Fruit fly (Drosophila melanogaster) whole organism, embryonic: ENCODE results near the gene odd.
A peak's percentile ranks its signal among the peaks of the same experiment; 100 is the strongest.

Experiments used
- ATbp ChIP-seq: fragments of 200-800 bp; sonication (Bioruptor generic); optimal IDR thresholded peaks from 2 replicates; lab custom pipeline; 2017; ENCODE audit warnings: missing biosample characterization, mild to moderate bottlenecking, missing genetic modification characterization, missing genetic modification reagents
- Awh ChIP-seq: fragments of 200-800 bp; sonication (Bioruptor generic); IDR thresholded peaks from 2 replicates; pipeline ENCODE4, ENCODE4 v1.3.6; 2022; ENCODE audit warnings: missing biosample characterization, missing genetic modification characterization
- Blimp-1 ChIP-seq: fragments of 200-800 bp; sonication (Bioruptor generic); optimal IDR thresholded peaks from 3 replicates; lab custom pipeline; 2018; ENCODE audit warnings: missing biosample characterization, missing genetic modification characterization, mild to moderate bottlenecking, moderate library complexity, missing genetic modification reagents
- CG10543 ChIP-seq: fragments of 200-800 bp; sonication (Bioruptor generic); optimal IDR thresholded peaks from 3 replicates; lab custom pipeline; 2017; ENCODE audit warnings: missing biosample characterization, mild to moderate bottlenecking, missing genetic modification characterization, moderate library complexity
- CG12942 ChIP-seq: fragments of 200-800 bp; sonication (Bioruptor generic); optimal IDR thresholded peaks from 3 replicates; lab custom pipeline; 2016; ENCODE audit warnings: missing biosample characterization, missing genetic modification characterization
- CG1529 ChIP-seq: fragments of 200-800 bp; sonication (Bioruptor generic); optimal IDR thresholded peaks from 3 replicates; lab custom pipeline; 2018; ENCODE audit warnings: missing biosample characterization, missing genetic modification characterization
- CG15696 ChIP-seq: fragments of 200-800 bp; sonication (Bioruptor generic); optimal IDR thresholded peaks from 2 replicates; lab custom pipeline; 2019; ENCODE audit warnings: missing biosample characterization, mild to moderate bottlenecking, missing genetic modification characterization, moderate library complexity
- CG18599 ChIP-seq: fragments of 200-800 bp; sonication (Bioruptor generic); optimal IDR thresholded peaks from 3 replicates; lab custom pipeline; 2017; ENCODE audit warnings: missing biosample characterization, missing genetic modification characterization, mild to moderate bottlenecking, moderate library complexity, missing genetic modification reagents
- CG18619 ChIP-seq: fragments of 200-800 bp; sonication (Bioruptor generic); optimal IDR thresholded peaks from 3 replicates; lab custom pipeline; 2017; ENCODE audit warnings: missing biosample characterization, mild to moderate bottlenecking, missing genetic modification characterization
- CG31224 ChIP-seq: fragments of 200-800 bp; sonication (Bioruptor generic); IDR thresholded peaks from 2 replicates; pipeline ENCODE4 v1.3.6; 2022; ENCODE audit warnings: missing biosample characterization, missing genetic modification characterization
- CG4360 ChIP-seq: fragments of 200-800 bp; sonication (Bioruptor generic); IDR thresholded peaks from 2 replicates; pipeline ENCODE4 v1.3.6; 2022; ENCODE audit warnings: missing biosample characterization, missing genetic modification characterization
- CG7963 ChIP-seq: fragments of 200-800 bp; sonication (Bioruptor generic); IDR thresholded peaks from 3 replicates; pipeline ENCODE4 v1.3.6; 2022; ENCODE audit warnings: missing biosample characterization, missing genetic modification characterization; ENCODE audit not compliant: partially characterized antibody
- CG8089 ChIP-seq: fragments of 200-800 bp; sonication (Bioruptor generic); optimal IDR thresholded peaks from 3 replicates; lab custom pipeline; 2016; ENCODE audit warnings: missing biosample characterization, missing genetic modification characterization
- CG8281 ChIP-seq: fragments of 200-800 bp; sonication (Bioruptor generic); optimal IDR thresholded peaks from 2 replicates; lab custom pipeline; 2018; ENCODE audit warnings: missing biosample characterization, mild to moderate bottlenecking, missing genetic modification characterization, moderate library complexity
- CG9437 ChIP-seq: fragments of 200-800 bp; sonication (Bioruptor generic); optimal IDR thresholded peaks from 2 replicates; lab custom pipeline; 2018; ENCODE audit warnings: missing biosample characterization, mild to moderate bottlenecking, missing genetic modification characterization
- CG9876 ChIP-seq: fragments of 200-800 bp; sonication (Bioruptor generic); optimal IDR thresholded peaks from 2 replicates; lab custom pipeline; 2016; ENCODE audit warnings: missing biosample characterization, missing genetic modification characterization
- Dip3 ChIP-seq: fragments of 200-800 bp; sonication (Bioruptor generic); optimal IDR thresholded peaks from 3 replicates; lab custom pipeline; 2016; ENCODE audit warnings: missing biosample characterization, missing genetic modification characterization
- Ets65A ChIP-seq: fragments of 200-800 bp; sonication (Bioruptor generic); peaks from one replicate; lab custom pipeline; 2016; ENCODE audit warnings: missing biosample characterization, missing genetic modification characterization
- Ets97D ChIP-seq: fragments of 200-800 bp; sonication (Bioruptor generic); optimal IDR thresholded peaks from 3 replicates; lab custom pipeline; 2016; ENCODE audit warnings: missing biosample characterization, missing genetic modification characterization
- Hand ChIP-seq: fragments of 200-800 bp; sonication (Bioruptor generic); optimal IDR thresholded peaks from 2 replicates; lab custom pipeline; 2017; ENCODE audit warnings: mild to moderate bottlenecking, missing biosample characterization, missing genetic modification reagents, missing genetic modification characterization
- Hsf ChIP-seq: fragments of 200-800 bp; sonication (Bioruptor generic); optimal IDR thresholded peaks from 3 replicates; lab custom pipeline; 2016; ENCODE audit warnings: missing biosample characterization, missing genetic modification characterization
- Mad ChIP-seq: fragments of 200-800 bp; sonication (Bioruptor generic); optimal IDR thresholded peaks from 2 replicates; lab custom pipeline; 2016; ENCODE audit warnings: missing biosample characterization, missing genetic modification characterization
- Nf-YB ChIP-seq: fragments of 200-800 bp; sonication (Bioruptor generic); optimal IDR thresholded peaks from 3 replicates; lab custom pipeline; 2019; ENCODE audit warnings: missing biosample characterization, mild to moderate bottlenecking, missing genetic modification characterization, moderate library complexity
- Ravus ChIP-seq: fragments of 200-800 bp; sonication (Bioruptor generic); IDR thresholded peaks from 2 replicates; pipeline ENCODE4 v1.3.6; 2022; ENCODE audit warnings: missing biosample characterization, missing genetic modification characterization
- Stat92E ChIP-seq, 3 experiments: fragments of >200 bp in 2 of 3; fragments of 200-800 bp in 1 of 3; sonication (Bioruptor generic) in 1 of 3; optimal IDR thresholded peaks; 2 replicates each; lab custom pipeline; 2017 to 2019; ENCODE audit warnings: missing biosample characterization in 3 of 3, missing genetic modification characterization in 3 of 3, mild to moderate bottlenecking in 1 of 3, moderate library complexity in 1 of 3
- ara ChIP-seq: fragments of 200-800 bp; sonication (Bioruptor generic); IDR thresholded peaks from 2 replicates; pipeline ENCODE4 v1.3.6; 2022; ENCODE audit warnings: missing biosample characterization, missing genetic modification characterization
- ash1 ChIP-seq: fragments of 200-800 bp; sonication (Bioruptor generic); optimal IDR thresholded peaks from 2 replicates; lab custom pipeline; 2018; ENCODE audit warnings: missing biosample characterization, mild to moderate bottlenecking, missing genetic modification characterization
- cato ChIP-seq: fragments of 200-800 bp; sonication (Bioruptor generic); optimal IDR thresholded peaks from 2 replicates; lab custom pipeline; 2016; ENCODE audit warnings: missing biosample characterization, missing genetic modification characterization, borderline replicate concordance
- eve ChIP-seq, 2 experiments: fragments of >200 bp; optimal IDR thresholded peaks; 2 replicates each; lab custom pipeline; 2017; ENCODE audit warnings: missing biosample characterization in 2 of 2, missing genetic modification characterization in 2 of 2
- fd102C ChIP-seq: fragments of 200-800 bp; sonication (Bioruptor generic); optimal IDR thresholded peaks from 2 replicates; lab custom pipeline; 2018; ENCODE audit warnings: missing biosample characterization, mild to moderate bottlenecking, missing genetic modification characterization, moderate library complexity
- grau ChIP-seq: fragments of 200-800 bp; optimal IDR thresholded peaks from 3 replicates; lab custom pipeline; 2019; ENCODE audit warnings: missing biosample characterization, mild to moderate bottlenecking, missing genetic modification characterization, moderate library complexity
- grn ChIP-seq: fragments of 200-800 bp; sonication (Bioruptor generic); optimal IDR thresholded peaks from 3 replicates; lab custom pipeline; 2017; ENCODE audit warnings: missing biosample characterization, missing genetic modification characterization
- gsb-n ChIP-seq: fragments of 200-800 bp; sonication (Bioruptor generic); optimal IDR thresholded peaks from 3 replicates; lab custom pipeline; 2018; ENCODE audit warnings: missing biosample characterization, mild to moderate bottlenecking, missing genetic modification characterization
- hkb ChIP-seq, 2 experiments: fragments of 200-800 bp in 1 of 2; fragments of >200 bp in 1 of 2; sonication (Bioruptor generic) in 1 of 2; IDR thresholded peaks in 1 of 2; optimal IDR thresholded peaks in 1 of 2; 2 replicates each; pipeline versions ENCODE4 v1.3.6 to Lab custom; 2017 to 2022; ENCODE audit warnings: missing biosample characterization in 1 of 2, missing genetic modification characterization in 1 of 2
- oc ChIP-seq: fragments of 200-800 bp; sonication (Bioruptor generic); optimal IDR thresholded peaks from 2 replicates; lab custom pipeline; 2018; ENCODE audit warnings: missing biosample characterization, mild to moderate bottlenecking, missing genetic modification characterization, moderate library complexity
- odd ChIP-seq: fragments of 200-800 bp; sonication (Bioruptor generic); optimal IDR thresholded peaks from 2 replicates; lab custom pipeline; 2017; ENCODE audit warnings: missing biosample characterization, mild to moderate bottlenecking, missing genetic modification characterization
- prd ChIP-seq, 3 experiments: fragments of >200 bp in 2 of 3; fragments of 200-800 bp in 1 of 3; sonication (Bioruptor generic) in 1 of 3; optimal IDR thresholded peaks in 2 of 3; IDR thresholded peaks in 1 of 3; 2 replicates in 2 of 3; 3 replicates in 1 of 3; pipeline versions ENCODE4 v1.3.6 to Lab custom; 2017 to 2022; ENCODE audit warnings: missing biosample characterization in 1 of 3, missing genetic modification characterization in 1 of 3
- sens ChIP-seq: fragments of 200-800 bp; sonication (Bioruptor generic); peaks from one replicate; lab custom pipeline; 2016; ENCODE audit warnings: missing biosample characterization, missing genetic modification characterization
- tll ChIP-seq, 2 experiments: fragments of 200-800 bp in 1 of 2; fragments of >200 bp in 1 of 2; sonication (Bioruptor generic) in 1 of 2; optimal IDR thresholded peaks; 2 replicates each; lab custom pipeline; 2017 to 2019; ENCODE audit warnings: missing biosample characterization in 2 of 2, missing genetic modification characterization in 2 of 2, mild to moderate bottlenecking in 1 of 2, moderate library complexity in 1 of 2
- vvl ChIP-seq: fragments of 200-800 bp; sonication (Bioruptor generic); IDR thresholded peaks from 2 replicates; pipeline ENCODE4 v1.3.6; 2022; ENCODE audit warnings: missing biosample characterization, missing genetic modification characterization
- z ChIP-seq: fragments of 200-800 bp; sonication (Bioruptor generic); IDR thresholded peaks from 3 replicates; pipeline ENCODE4 v1.3.6; 2022; ENCODE audit warnings: missing biosample characterization, missing genetic modification characterization

Gene odd

dm6 chr2L:3587286-3587685 is 19.3 kb downstream of the odd start (continued):
- TF ChIP-seq gsb-n (tag; lab: Kevin White, UChicago) (peak; percentile 33), ara (GFP tag; lab: Robert Waterston, UW) (peak; percentile 70), CG31224 (GFP tag; lab: Robert Waterston, UW) (no peak), z (GFP tag; lab: Robert Waterston, UW) (no peak; the same call in 2 of the 3 replicates), ash1 (no peak), CG1529 (GFP tag; lab: Kevin White, UChicago) (peak; percentile 30), Dip3 (GFP tag; lab: Kevin White, UChicago) (no peak), Mad (GFP tag; lab: Kevin White, UChicago) (no peak), CG8089 (GFP tag; lab: Kevin White, UChicago) (peak; percentile 28), hkb (optimal IDR thresholded peaks at IDR 0.05; lab: Kevin White, UChicago) (no peak), hkb (GFP tag; IDR thresholded peaks at IDR 0.05; lab: Robert Waterston, UW) (peak; percentile 56; the same call in 1 of the 2 replicates), CG18619 (GFP tag; lab: Kevin White, UChicago) (no peak), CG9437 (GFP tag; lab: Kevin White, UChicago) (no peak)

dm6 chr2L:3585318-3585717 is 21.2 kb downstream of the odd start:
- peak; percentile 69 for TF ChIP-seq grau (tag; lab: Kevin White, UChicago)
- peak; percentile 22 for TF ChIP-seq Ets65A (GFP tag; lab: Kevin White, UChicago)
- TF ChIP-seq CG8281 (tag; lab: Kevin White, UChicago), result peak; percentile 33
- TF ChIP-seq odd (GFP tag; lab: Kevin White, UChicago), result no peak
- peak; percentile 23 for TF ChIP-seq sens (GFP tag; lab: Kevin White, UChicago)

dm6 chr2L:3584296-3584671 is 22.3 kb downstream of the odd start:
- peak; percentile 59 for TF ChIP-seq fd102C (GFP tag; lab: Kevin White, UChicago)
- no peak for TF ChIP-seq Hand (GFP tag; lab: Kevin White, UChicago)
- TF ChIP-seq tll (GFP tag; optimal IDR thresholded peaks at IDR 0.05; lab: Kevin White, UChicago), result peak in 1 of 2 experiments; percentile 49
- no peak for TF ChIP-seq vvl
- peak; percentile 53 for TF ChIP-seq CG4360 (GFP tag; lab: Robert Waterston, UW)
- TF ChIP-seq CG15696, result peak; percentile 59

dm6 chr2L:3583405-3584295 is 22.9 kb downstream of the odd start:
- TF ChIP-seq Nf-YB, result no peak
- TF ChIP-seq ATbp (GFP tag; lab: Kevin White, UChicago), result no peak
- no peak for TF ChIP-seq CG9876
- TF ChIP-seq cato, result no peak
- TF ChIP-seq oc (tag; lab: Kevin White, UChicago), result peak; percentile 26
- peak; percentile 65 for TF ChIP-seq Blimp-1 (GFP tag; lab: Kevin White, UChicago)
- peak; percentile 64 for TF ChIP-seq grn
- peak; percentile 1 for TF ChIP-seq sens (GFP tag; lab: Kevin White, UChicago)
- peak in 1 of 3 experiments; percentile 81 for TF ChIP-seq Stat92E (GFP tag; optimal IDR thresholded peaks at IDR 0.05; lab: Kevin White, UChicago)
- no peak for TF ChIP-seq CG18599
- no peak for TF ChIP-seq CG12942 (GFP tag; lab: Kevin White, UChicago)
- peak; percentile 63 for TF ChIP-seq Awh
- TF ChIP-seq CG10543 (GFP tag; lab: Kevin White, UChicago), result no peak
- no peak for TF ChIP-seq Ravus
- no peak for TF ChIP-seq Ets97D (GFP tag; lab: Kevin White, UChicago)
- no peak for TF ChIP-seq prd (optimal IDR thresholded peaks at IDR 0.05; lab: Kevin White, UChicago)
- TF ChIP-seq prd (GFP tag; IDR thresholded peaks at IDR 0.05; lab: Robert Waterston, UW), result peak; percentile 12; the same call in 1 of the 3 replicates
- TF ChIP-seq CG7963 (GFP tag; lab: Robert Waterston, UW), result no peak
- no peak for TF ChIP-seq eve (GFP tag; optimal IDR thresholded peaks at IDR 0.05; lab: Kevin White, UChicago)
- TF ChIP-seq Ets65A (GFP tag; lab: Kevin White, UChicago), result no peak
- no peak for TF ChIP-seq Hsf (GFP tag; lab: Kevin White, UChicago)
